Worm (Caenorhabditis elegans) whole organism, midembryonic: Measurements from ENCODE around the gene E02H1.1.

ENCODE experiments used
- T22C8.4 ChIP-seq: fragments of 200-800 bp; sonication (Bioruptor generic); IDR thresholded peaks from 2 replicates; pipeline ENCODE4 v1.3.6; 2022; ENCODE audit warnings: missing genetic modification characterization, missing compliant biosample characterization
- flt-1 ChIP-seq: fragments of 200-800 bp; sonication (Bioruptor generic); IDR thresholded peaks from 2 replicates; pipeline ENCODE4 v1.3.6; 2022; ENCODE audit warnings: missing genetic modification characterization, missing compliant biosample characterization
- med-1 ChIP-seq: sonication (generic microtip); optimal IDR thresholded peaks from 2 replicates; lab custom pipeline; 2017; ENCODE audit warnings: missing genetic modification characterization, mild to moderate bottlenecking, missing compliant biosample characterization, antibody characterized with exemption, missing genetic modification reagents; ENCODE audit not compliant: insufficient read depth
- ztf-29 ChIP-seq: fragments of 200-800 bp; sonication (Bioruptor generic); IDR thresholded peaks from 2 replicates; pipeline ENCODE4 v1.3.6; 2022; ENCODE audit warnings: missing genetic modification reagents, missing genetic modification characterization, missing compliant biosample characterization

- TF ChIP-seq med-1 (GFP tag; lab: Kevin White, UChicago) (no peak), flt-1 (GFP tag; lab: Robert Waterston, UW) (no peak), T22C8.4 (GFP tag; lab: Robert Waterston, UW) (no peak), ztf-29 (GFP tag; lab: Robert Waterston, UW) (no peak)
These were observed 50.2 kb downstream of the E02H1.1 start, which contains the start of gene sra-3 for ce11 chrII:9540723-9541122.
